Worm (Caenorhabditis elegans) whole organism, late embryonic: ENCODE measurements around the gene spp-12.

Experiments
- ceh-48 ChIP-seq: sonication (generic microtip); optimal IDR thresholded peaks from 2 replicates; lab custom pipeline; 2016; ENCODE audit warnings: missing genetic modification characterization, inconsistent platforms, missing compliant biosample characterization
- fax-1 ChIP-seq: sonication (generic microtip); optimal IDR thresholded peaks from 2 replicates; lab custom pipeline; 2016; ENCODE audit warnings: missing genotype, missing genetic modification characterization, missing compliant biosample characterization
- fkh-10 ChIP-seq: fragments of 150-350 bp; optimal IDR thresholded peaks from 2 replicates; lab custom pipeline; 2014; ENCODE audit warnings: missing biosample characterization, missing genetic modification reagents, missing genetic modification characterization
- hlh-15 ChIP-seq: sonication (generic microtip); optimal IDR thresholded peaks from 2 replicates; lab custom pipeline; 2016; ENCODE audit warnings: missing genetic modification characterization, missing compliant biosample characterization
- nhr-11 ChIP-seq: fragments of 150-350 bp; optimal IDR thresholded peaks from 2 replicates; lab custom pipeline; 2014; ENCODE audit warnings: missing biosample characterization, missing genetic modification characterization
- pag-3 ChIP-seq: sonication (generic microtip); optimal IDR thresholded peaks from 2 replicates; lab custom pipeline; 2016; ENCODE audit warnings: missing compliant biosample characterization, missing genetic modification characterization, borderline replicate concordance
- pha-4 ChIP-seq: fragments of 150-350 bp; optimal IDR thresholded peaks from 2 replicates; lab custom pipeline; 2018; ENCODE audit warnings: missing biosample characterization, missing genetic modification reagents, missing genetic modification characterization
- syd-9 ChIP-seq: sonication (generic microtip); optimal IDR thresholded peaks from 2 replicates; lab custom pipeline; 2016; ENCODE audit warnings: mild to moderate bottlenecking, missing genetic modification characterization, moderate library complexity, missing compliant biosample characterization

DNA sequence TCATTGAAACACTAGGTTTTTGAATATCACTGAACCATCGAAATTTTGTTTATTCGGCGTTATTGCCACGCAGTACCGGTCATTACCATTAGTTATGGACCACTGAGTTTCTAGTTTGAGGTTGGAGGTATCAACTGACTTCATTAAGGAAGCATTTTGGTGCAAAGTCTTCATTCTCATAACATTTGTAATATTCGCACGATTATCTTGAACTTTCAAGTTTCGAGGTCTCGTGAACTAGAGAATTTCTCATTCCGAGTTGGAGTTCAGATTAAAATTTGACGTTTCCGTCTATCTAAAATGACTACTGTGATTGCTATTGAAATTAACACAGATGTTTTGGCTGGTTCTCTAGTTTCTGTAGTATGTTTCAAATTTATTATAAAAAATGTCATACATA lies 31.1 kb downstream of the spp-12 start, which contains the start of gene srx-42:
- TF ChIP-seq nhr-11 (tag; lab: Kevin White, UChicago) (no peak), syd-9 (tag; lab: Kevin White, UChicago) (no peak), pha-4 (no peak), fkh-10 (GFP tag; lab: Kevin White, UChicago) (no peak), ceh-48 (tag; lab: Kevin White, UChicago) (no peak), hlh-15 (tag; lab: Kevin White, UChicago) (no peak), pag-3 (tag; lab: Kevin White, UChicago) (no peak), fax-1 (tag; lab: Kevin White, UChicago) (no peak)
